Worm (Caenorhabditis elegans): Measurements from ENCODE around the gene Y32G9A.3.

The Y32G9A.3 gene

ce11 chrV:1870515-1870940, 40.7 kb upstream of the Y32G9A.3 start (continued):
- no peak for TF ChIP-seq T07F8.4 (tag; optimal IDR thresholded peaks at IDR 0.05)
- TF ChIP-seq ztf-25 (GFP tag; IDR thresholded peaks at IDR 0.05): peak; percentile 19; the same call in 1 of the 2 replicates
- TF ChIP-seq hmg-1.2 (GFP tag; IDR thresholded peaks at IDR 0.05): peak; percentile 12
- TF ChIP-seq ZK185.1 (tag; optimal IDR thresholded peaks at IDR 0.05; ENCODE audit: poor library complexity, severe bottlenecking): no peak
- TF ChIP-seq nfya-1 (tag; optimal IDR thresholded peaks at IDR 0.05; ENCODE audit: borderline replicate concordance, insufficient read depth): no peak
- TF ChIP-seq lin-40 (tag; optimal IDR thresholded peaks at IDR 0.05): no peak
- peak; percentile 39 for TF ChIP-seq unc-130 (GFP tag; optimal IDR thresholded peaks at IDR 0.05)
- peak; percentile 29 for TF ChIP-seq tbp1 (GFP tag; optimal IDR thresholded peaks at IDR 0.05)
- no peak for TF ChIP-seq dpff-1 (tag; optimal IDR thresholded peaks at IDR 0.05)
- TF ChIP-seq tlf-1 (GFP tag; optimal IDR thresholded peaks at IDR 0.05): no peak
- TF ChIP-seq mel-28 (tag; optimal IDR thresholded peaks at IDR 0.05; ENCODE audit: borderline replicate concordance): no peak
- TF ChIP-seq mcd-1 (GFP tag; IDR thresholded peaks at IDR 0.05): peak; percentile 25; the same call in 1 of the 2 replicates
- TF ChIP-seq dox-1 (GFP tag; IDR thresholded peaks at IDR 0.05): peak; percentile 74
- TF ChIP-seq hlh-26 (GFP tag; conservative IDR thresholded peaks at IDR 0.05): no peak
- no peak for TF ChIP-seq T26A5.8 (tag; optimal IDR thresholded peaks at IDR 0.05)
- peak; percentile 43; the same call in 1 of the 2 replicates for TF ChIP-seq Y79H2A.3 (GFP tag; conservative IDR thresholded peaks at IDR 0.05)
- TF ChIP-seq madf-6 (GFP tag; IDR thresholded peaks at IDR 0.05): peak; percentile 70
- TF ChIP-seq xnd-1 (tag; optimal IDR thresholded peaks at IDR 0.05): peak; percentile 46
- no peak for TF ChIP-seq cebp-2 (GFP tag; IDR thresholded peaks at IDR 0.05)
- TF ChIP-seq bed-1 (GFP tag; IDR thresholded peaks at IDR 0.05): no peak
- no peak for TF ChIP-seq rcor-1 (GFP tag; IDR thresholded peaks at IDR 0.05)
- no peak for TF ChIP-seq F57C9.4 (tag; optimal IDR thresholded peaks at IDR 0.05)
- TF ChIP-seq somi-1 (GFP tag; optimal IDR thresholded peaks at IDR 0.05): no peak
- TF ChIP-seq efl-1 (GFP tag; optimal IDR thresholded peaks at IDR 0.05): peak; percentile 51
- TF ChIP-seq lin-35 (GFP tag; optimal IDR thresholded peaks at IDR 0.05): no peak
- no peak for TF ChIP-seq F22D6.2 (tag; optimal IDR thresholded peaks at IDR 0.05)
- TF ChIP-seq hrde-1 (tag; optimal IDR thresholded peaks at IDR 0.05; ENCODE audit: borderline replicate concordance): peak; percentile 11
- TF ChIP-seq ceh-27 (GFP tag; optimal IDR thresholded peaks at IDR 0.05): no peak
- TF ChIP-seq athp-1 (tag; optimal IDR thresholded peaks at IDR 0.05): no peak
- no peak for TF ChIP-seq lir-1 (GFP tag; conservative IDR thresholded peaks at IDR 0.05)
- TF ChIP-seq attf-5 (GFP tag; optimal IDR thresholded peaks at IDR 0.05): no peak
- TF ChIP-seq sdz-38 (tag; optimal IDR thresholded peaks at IDR 0.05): no peak
- no peak for TF ChIP-seq nhr-90 (tag; optimal IDR thresholded peaks at IDR 0.05)
- TF ChIP-seq ztf-18 (tag; optimal IDR thresholded peaks at IDR 0.05): peak; percentile 86
- 0 out of 2 replicates have a peak, but pooled peaks have one; percentile 54 for TF ChIP-seq aptf-3 (GFP tag; IDR thresholded peaks at IDR 0.05)
- peak; percentile 38 for TF ChIP-seq lin-54 (GFP tag; optimal IDR thresholded peaks at IDR 0.05)
- no peak for TF ChIP-seq mxl-1 (tag; optimal IDR thresholded peaks at IDR 0.05)
- TF ChIP-seq nhr-27 (tag; optimal IDR thresholded peaks at IDR 0.05): no peak
- peak; percentile 65 for TF ChIP-seq B0336.3 (GFP tag; IDR thresholded peaks at IDR 0.05)
- no peak for TF ChIP-seq egrh-3 (GFP tag; IDR thresholded peaks at IDR 0.05)
- TF ChIP-seq F39B2.1 (GFP tag; IDR thresholded peaks at IDR 0.05): no peak
- no peak for TF ChIP-seq nhr-120 (GFP tag; IDR thresholded peaks at IDR 0.05)
- TF ChIP-seq die-1 (tag; optimal IDR thresholded peaks at IDR 0.05): no peak
- TF ChIP-seq nhr-179 (tag; optimal IDR thresholded peaks at IDR 0.05): no peak
- TF ChIP-seq Y53F4B.3 (GFP tag; IDR thresholded peaks at IDR 0.05): no peak
- TF ChIP-seq K11D2.4 (GFP tag; IDR thresholded peaks at IDR 0.05): no peak
- no peak for TF ChIP-seq bed-2 (GFP tag; IDR thresholded peaks at IDR 0.05)
- TF ChIP-seq attf-3 (GFP tag; conservative IDR thresholded peaks at IDR 0.05): no peak
- TF ChIP-seq ceh-91 (GFP tag; IDR thresholded peaks at IDR 0.05): peak; percentile 78
- no peak for TF ChIP-seq him-1 (tag; optimal IDR thresholded peaks at IDR 0.05)

Measured in whole organism, young adult.